Fruit fly (Drosophila melanogaster): Measurements from ENCODE around the gene CG18749.

DNA sequence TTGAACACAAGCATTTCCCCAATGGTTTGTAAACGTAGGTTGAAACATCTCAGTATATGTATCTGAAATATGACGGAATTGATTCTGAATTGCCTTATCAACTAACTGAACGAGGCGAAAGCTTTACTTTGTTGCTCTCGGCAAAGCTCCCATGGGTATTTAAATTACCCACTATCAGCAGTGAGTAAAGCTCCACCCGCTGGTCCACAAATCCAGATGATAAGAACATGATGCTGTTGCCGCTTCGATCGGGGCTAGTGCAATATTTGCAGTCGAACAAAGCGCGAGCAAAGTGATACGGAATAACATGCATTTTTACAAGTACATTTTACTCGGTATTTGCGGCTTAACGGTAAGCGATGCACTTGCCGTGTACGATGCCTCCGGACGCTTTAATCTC, 24.0 kb upstream of the CG18749 start, which contains the start of gene CG18249:
- no peak for TF ChIP-seq pan (optimal IDR thresholded peaks at IDR 0.05)
- no peak for TF ChIP-seq psq (optimal IDR thresholded peaks at IDR 0.05)
- TF ChIP-seq Dll (optimal IDR thresholded peaks at IDR 0.05) = no peak

Measured in whole organism.